Fruit fly (Drosophila melanogaster): ENCODE measurements around the gene Vlet.

Gene Vlet

dm6 chrX:11651420-11651819, 27.0 kb downstream of the Vlet start:
- TF ChIP-seq CG8301 (tag; optimal IDR thresholded peaks at IDR 0.05) = peak; percentile 20
- TF ChIP-seq CG17806 (tag; optimal IDR thresholded peaks at IDR 0.05) = peak; percentile 11
- peak; percentile 24 for TF ChIP-seq CG8159 (tag; optimal IDR thresholded peaks at IDR 0.05)
- TF ChIP-seq Ets98B (GFP tag; IDR thresholded peaks at IDR 0.05) = no peak
- TF ChIP-seq fd96Ca (GFP tag; IDR thresholded peaks at IDR 0.05) = 0 out of 3 replicates have a peak, but pooled peaks have one; percentile 18
- no peak for TF ChIP-seq Pif1B (GFP tag; optimal IDR thresholded peaks at IDR 0.05)
- peak; percentile 8 for TF ChIP-seq CG9948 (tag; optimal IDR thresholded peaks at IDR 0.05)
- TF ChIP-seq CG15710 (tag; optimal IDR thresholded peaks at IDR 0.05) = peak; percentile 20
- TF ChIP-seq CG14655 (GFP tag; optimal IDR thresholded peaks at IDR 0.05) = peak; percentile 34

dm6 chrX:11644530-11645080, 33.8 kb downstream of the Vlet start:
- TF ChIP-seq Pif1A (GFP tag; optimal IDR thresholded peaks at IDR 0.05) (no peak), CG32121 (GFP tag; IDR thresholded peaks at IDR 0.05) (no peak), CG14655 (GFP tag; optimal IDR thresholded peaks at IDR 0.05) (no peak), Ets98B (GFP tag; IDR thresholded peaks at IDR 0.05) (no peak), fd96Ca (GFP tag; IDR thresholded peaks at IDR 0.05) (no peak), CG34367 (tag; optimal IDR thresholded peaks at IDR 0.05) (no peak), D1 (tag; optimal IDR thresholded peaks at IDR 0.05) (no peak)

dm6 chrX:11643227-11643626, 35.2 kb downstream of the Vlet start:
- TF ChIP-seq CG13204 (GFP tag; optimal IDR thresholded peaks at IDR 0.05) (no peak), EcR (GFP tag; optimal IDR thresholded peaks at IDR 0.05) (no peak), D1 (tag; optimal IDR thresholded peaks at IDR 0.05) (no peak), fd96Ca (GFP tag; IDR thresholded peaks at IDR 0.05) (no peak), rn (GFP tag; IDR thresholded peaks at IDR 0.05) (no peak), CG8159 (tag; optimal IDR thresholded peaks at IDR 0.05) (no peak), Ets98B (GFP tag; IDR thresholded peaks at IDR 0.05) (no peak)

- TF ChIP-seq Pif1B (GFP tag; optimal IDR thresholded peaks at IDR 0.05) (no peak), CG34367 (tag; optimal IDR thresholded peaks at IDR 0.05) (no peak), rn (GFP tag; IDR thresholded peaks at IDR 0.05) (no peak), Pif1A (GFP tag; optimal IDR thresholded peaks at IDR 0.05) (no peak), Ets98B (GFP tag; IDR thresholded peaks at IDR 0.05) (no peak), CG17806 (tag; optimal IDR thresholded peaks at IDR 0.05) (peak; percentile 2)
Observed at dm6 chrX:11640477-11640876, 37.9 kb downstream of the Vlet start.

- peak; percentile 32 for TF ChIP-seq CG14655 (GFP tag; optimal IDR thresholded peaks at IDR 0.05)
- TF ChIP-seq CG15710 (tag; optimal IDR thresholded peaks at IDR 0.05) = peak; percentile 51
- peak; percentile 44 for TF ChIP-seq CG34367 (tag; optimal IDR thresholded peaks at IDR 0.05)
- peak; percentile 42 for TF ChIP-seq CG8301 (tag; optimal IDR thresholded peaks at IDR 0.05)
- TF ChIP-seq CG17806 (tag; optimal IDR thresholded peaks at IDR 0.05) = peak; percentile 60
- TF ChIP-seq CG9948 (tag; optimal IDR thresholded peaks at IDR 0.05) = peak; percentile 37
- peak; percentile 45 for TF ChIP-seq CG8159 (tag; optimal IDR thresholded peaks at IDR 0.05)
Observed at dm6 chrX:11633199-11633598, 45.2 kb downstream of the Vlet start.

dm6 chrX:11631704-11632103, 46.7 kb downstream of the Vlet start:
- no peak for TF ChIP-seq CG15710 (tag; optimal IDR thresholded peaks at IDR 0.05)
- TF ChIP-seq CG34367 (tag; optimal IDR thresholded peaks at IDR 0.05) = no peak
- no peak for TF ChIP-seq CG10348 (GFP tag; IDR thresholded peaks at IDR 0.05)
- TF ChIP-seq Ets98B (GFP tag; IDR thresholded peaks at IDR 0.05) = no peak

- TF ChIP-seq D1 (tag; optimal IDR thresholded peaks at IDR 0.05) (no peak), CG14655 (GFP tag; optimal IDR thresholded peaks at IDR 0.05) (no peak), Ets98B (GFP tag; IDR thresholded peaks at IDR 0.05) (no peak), Pif1B (GFP tag; optimal IDR thresholded peaks at IDR 0.05) (no peak), CG8159 (tag; optimal IDR thresholded peaks at IDR 0.05) (no peak), CG34367 (tag; optimal IDR thresholded peaks at IDR 0.05) (no peak), Pif1A (GFP tag; optimal IDR thresholded peaks at IDR 0.05) (peak; percentile 19), CG4496 (GFP tag; IDR thresholded peaks at IDR 0.05) (0 out of 3 replicates have a peak, but pooled peaks have one; percentile 26), CG12605 (GFP tag; IDR thresholded peaks at IDR 0.05) (no peak)
Observed at dm6 chrX:11628986-11629571, 49.3 kb downstream of the Vlet start.
